Fruit fly (Drosophila melanogaster): ENCODE data around the gene CG5162.
A peak's percentile ranks its signal among the peaks of the same experiment; 100 is the strongest.

CG5162 gene

dm6 chrX:17170484-17170944 is 44.6 kb upstream of the CG5162 start (continued):
- TF ChIP-seq gcm2 (GFP tag; optimal IDR thresholded peaks at IDR 0.05) (no peak), CG2129 (GFP tag; IDR thresholded peaks at IDR 0.05; ENCODE audit: partially characterized antibody) (no peak), CG6791 (GFP tag; IDR thresholded peaks at IDR 0.05; ENCODE audit: partially characterized antibody) (no peak), D19B (GFP tag; optimal IDR thresholded peaks at IDR 0.05) (no peak), Fer1 (GFP tag; optimal IDR thresholded peaks at IDR 0.05) (peak; percentile 61), HHEX (GFP tag; optimal IDR thresholded peaks at IDR 0.05) (peak; percentile 50), HLH54F (GFP tag; optimal IDR thresholded peaks at IDR 0.05) (no peak), CG8478 (optimal IDR thresholded peaks at IDR 0.05) (no peak), CG7357 (GFP tag; IDR thresholded peaks at IDR 0.05) (no peak), Asciz (GFP tag; optimal IDR thresholded peaks at IDR 0.05) (no peak), Ada2b (GFP tag; IDR thresholded peaks at IDR 0.05) (peak; percentile 61), CG15011 (GFP tag; optimal IDR thresholded peaks at IDR 0.05) (no peak), CG15073 (GFP tag; optimal IDR thresholded peaks at IDR 0.05) (no peak), dmrt11E (tag; optimal IDR thresholded peaks at IDR 0.05) (no peak), slou (GFP tag; optimal IDR thresholded peaks at IDR 0.05) (no peak), amos (GFP tag; IDR thresholded peaks at IDR 0.05; ENCODE audit: partially characterized antibody) (no peak), tap (tag; optimal IDR thresholded peaks at IDR 0.05) (peak; percentile 16), CG17612 (GFP tag; IDR thresholded peaks at IDR 0.05) (no peak), stwl (tag; optimal IDR thresholded peaks at IDR 0.05) (no peak), Hr78 (GFP tag; optimal IDR thresholded peaks at IDR 0.05) (no peak), tll (GFP tag; optimal IDR thresholded peaks at IDR 0.05) (peak in 1 of 2 experiments; percentile 12), CG33557 (GFP tag; optimal IDR thresholded peaks at IDR 0.05) (no peak), hkb (optimal IDR thresholded peaks at IDR 0.05) (no peak), hkb (GFP tag; IDR thresholded peaks at IDR 0.05) (peak; percentile 55; the same call in 1 of the 2 replicates), seq (GFP tag; IDR thresholded peaks at IDR 0.05) (peak; percentile 50; the same call in 1 of the 2 replicates), CG4820 (GFP tag; optimal IDR thresholded peaks at IDR 0.05) (no peak), mam (GFP tag; optimal IDR thresholded peaks at IDR 0.05) (no peak), trem (tag; optimal IDR thresholded peaks at IDR 0.05) (no peak), Hr3 (GFP tag; optimal IDR thresholded peaks at IDR 0.05) (peak; percentile 12), wek (GFP tag; optimal IDR thresholded peaks at IDR 0.05) (no peak), HLH3B (GFP tag; IDR thresholded peaks at IDR 0.05) (peak; percentile 48; the same call in 1 of the 2 replicates), pfk (GFP tag; optimal IDR thresholded peaks at IDR 0.05) (no peak), bigmax (GFP tag; optimal IDR thresholded peaks at IDR 0.05) (no peak), Aef1 (GFP tag; IDR thresholded peaks at IDR 0.05) (peak; percentile 37; the same call in 1 of the 3 replicates), insv (GFP tag; optimal IDR thresholded peaks at IDR 0.05) (no peak), bcd (GFP tag; optimal IDR thresholded peaks at IDR 0.05) (peak; percentile 24), Poxn (GFP tag; IDR thresholded peaks at IDR 0.05) (0 out of 2 replicates have a peak, but pooled peaks have one; percentile 25), psq (GFP tag; optimal IDR thresholded peaks at IDR 0.05) (no peak), danr (GFP tag; IDR thresholded peaks at IDR 0.05) (no peak), nom (GFP tag; optimal IDR thresholded peaks at IDR 0.05) (peak; percentile 58), Mes4 (GFP tag; optimal IDR thresholded peaks at IDR 0.05) (no peak), CG17359 (tag; optimal IDR thresholded peaks at IDR 0.05) (peak; percentile 23), CG5180 (GFP tag; optimal IDR thresholded peaks at IDR 0.05) (no peak), CG1024 (GFP tag; IDR thresholded peaks at IDR 0.05) (no peak), CG7839 (tag; optimal IDR thresholded peaks at IDR 0.05) (peak; percentile 65), Xrp1 (GFP tag; IDR thresholded peaks at IDR 0.05) (peak; percentile 18; the same call in 1 of the 2 replicates), ap (GFP tag; IDR thresholded peaks at IDR 0.05) (no peak), otp (GFP tag; IDR thresholded peaks at IDR 0.05) (0 out of 3 replicates have a peak, but pooled peaks have one; percentile 44), CG15269 (tag; optimal IDR thresholded peaks at IDR 0.05) (peak; percentile 73), ranshi (GFP tag; IDR thresholded peaks at IDR 0.05) (peak; percentile 42; the same call in 1 of the 2 replicates), Dref (GFP tag; IDR thresholded peaks at IDR 0.05) (no peak)
